Fruit fly (Drosophila melanogaster) S2 (cell line): Measurements from ENCODE around the gene Mst57Dc.

ENCODE experiments used
- CG8478 ChIP-seq: fragments of >200 bp; optimal IDR thresholded peaks from 2 replicates; lab custom pipeline; 2018
- CTCF ChIP-seq, 2 experiments: fragments of >200 bp; optimal IDR thresholded peaks; 2 replicates each; lab custom pipeline; 2018

DNA sequence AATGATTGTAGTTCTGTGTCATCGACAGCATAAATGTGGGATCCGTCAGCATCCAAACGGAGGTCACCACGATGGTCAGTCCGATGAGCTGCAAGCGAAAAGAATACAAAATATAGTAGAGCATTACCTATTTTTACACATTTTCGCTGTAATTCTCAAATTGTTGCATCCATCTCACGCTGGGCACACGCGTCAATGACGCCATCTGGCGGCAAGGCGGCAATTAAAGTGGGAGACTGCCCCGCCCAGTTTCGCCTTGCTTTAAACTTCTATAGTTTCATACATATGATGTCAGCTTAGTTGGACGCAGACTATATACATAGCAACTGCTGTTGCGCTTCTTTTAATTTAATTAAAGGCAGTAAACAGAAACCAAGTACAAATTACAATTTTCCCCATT lies 47.1 kb upstream of the Mst57Dc start:
- peak; percentile 68 to 75 for TF ChIP-seq CTCF (optimal IDR thresholded peaks at IDR 0.05; lab: Kevin White, UChicago)
- no peak for TF ChIP-seq CG8478 (lab: Kevin White, UChicago)
